Fruit fly (Drosophila melanogaster) Kc167 (cell line): ENCODE data around the gene Jon65Aiv.

Experiments used
- Myc ChIP-seq: fragments of >200 bp; optimal IDR thresholded peaks from 2 replicates; lab custom pipeline; 2017; ENCODE audit warnings: missing external identifiers
- Sin3A ChIP-seq: fragments of >200 bp; optimal IDR thresholded peaks from 2 replicates; lab custom pipeline; 2018; ENCODE audit warnings: missing external identifiers
- h ChIP-seq: fragments of >200 bp; optimal IDR thresholded peaks from 3 replicates; lab custom pipeline; 2018; ENCODE audit warnings: missing external identifiers
- psq ChIP-seq: fragments of >200 bp; optimal IDR thresholded peaks from 2 replicates; lab custom pipeline; 2017; ENCODE audit warnings: missing external identifiers
- ttk ChIP-seq: sonication (Bioruptor generic); optimal IDR thresholded peaks from 2 replicates; lab custom pipeline; 2017; ENCODE audit warnings: missing external identifiers

DNA sequence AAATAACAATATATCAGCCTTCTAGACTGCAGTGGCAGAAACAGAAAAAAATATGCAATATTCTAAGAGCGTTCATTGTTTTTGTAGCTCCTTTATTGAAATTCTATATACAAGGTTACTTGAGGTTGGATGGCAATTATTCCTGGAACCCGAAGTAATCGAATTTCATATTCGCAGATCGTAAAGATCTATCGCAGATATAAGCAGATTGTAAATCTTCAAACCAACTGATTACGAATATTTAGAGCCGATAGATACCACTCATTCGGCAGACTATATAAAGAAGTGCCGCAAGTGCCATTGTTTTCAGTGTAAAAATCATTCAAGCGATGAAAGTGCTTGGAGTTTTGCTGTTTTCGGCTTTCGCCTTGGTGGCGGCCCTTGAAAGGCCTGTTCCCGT is 13.1 kb downstream of the Jon65Aiv start, which contains the start of gene Jon65Aii:
- TF ChIP-seq Myc (no peak), ttk (lab: Kevin White, UChicago) (no peak), psq (no peak), h (lab: Kevin White, UChicago) (no peak), Sin3A (lab: Kevin White, UChicago) (no peak)
